Worm (Caenorhabditis elegans) whole organism, L1 larva: ENCODE results near the gene W10C6.2.

ENCODE experiments used
- ceh-82 ChIP-seq, 3 experiments: fragments of 150-350 bp in 1 of 3; sonication (generic microtip) in 2 of 3; optimal IDR thresholded peaks; 2 replicates each; lab custom pipeline; 2014 to 2017; ENCODE audit warnings: missing biosample characterization in 3 of 3, missing genetic modification characterization in 3 of 3
- ces-1 ChIP-seq: fragments of 150-350 bp; optimal IDR thresholded peaks from 2 replicates; lab custom pipeline; 2014; ENCODE audit warnings: missing biosample characterization, missing genetic modification reagents, missing genetic modification characterization
- dpl-1 ChIP-seq, 3 experiments: fragments of 150-350 bp in 2 of 3; sonication (generic microtip) in 1 of 3; optimal IDR thresholded peaks; 2 replicates each; lab custom pipeline; 2014 to 2017; ENCODE audit warnings: missing biosample characterization in 3 of 3, missing genetic modification characterization in 3 of 3, missing genetic modification reagents in 3 of 3
- fkh-10 ChIP-seq: sonication (generic microtip); optimal IDR thresholded peaks from 2 replicates; lab custom pipeline; 2017; ENCODE audit warnings: missing biosample characterization, missing genetic modification reagents, missing genetic modification characterization
- mep-1 ChIP-seq: fragments of 150-350 bp; optimal IDR thresholded peaks from 2 replicates; lab custom pipeline; 2014; ENCODE audit warnings: missing biosample characterization, missing genetic modification characterization
- nhr-77 ChIP-seq: fragments of 150-350 bp; optimal IDR thresholded peaks from 2 replicates; lab custom pipeline; 2014; ENCODE audit warnings: missing biosample characterization, missing genetic modification characterization
- skn-1 ChIP-seq: fragments of 150-350 bp; optimal IDR thresholded peaks from 2 replicates; lab custom pipeline; 2014; ENCODE audit warnings: missing biosample characterization, missing genetic modification characterization
- snpc-4 ChIP-seq: fragments of 150-350 bp; optimal IDR thresholded peaks from 2 replicates; lab custom pipeline; 2014; ENCODE audit warnings: missing biosample characterization, missing genetic modification characterization
- unc-62 ChIP-seq: fragments of 150-350 bp; optimal IDR thresholded peaks from 2 replicates; lab custom pipeline; 2014; ENCODE audit warnings: missing biosample characterization, missing genetic modification reagents, missing genetic modification characterization

DNA sequence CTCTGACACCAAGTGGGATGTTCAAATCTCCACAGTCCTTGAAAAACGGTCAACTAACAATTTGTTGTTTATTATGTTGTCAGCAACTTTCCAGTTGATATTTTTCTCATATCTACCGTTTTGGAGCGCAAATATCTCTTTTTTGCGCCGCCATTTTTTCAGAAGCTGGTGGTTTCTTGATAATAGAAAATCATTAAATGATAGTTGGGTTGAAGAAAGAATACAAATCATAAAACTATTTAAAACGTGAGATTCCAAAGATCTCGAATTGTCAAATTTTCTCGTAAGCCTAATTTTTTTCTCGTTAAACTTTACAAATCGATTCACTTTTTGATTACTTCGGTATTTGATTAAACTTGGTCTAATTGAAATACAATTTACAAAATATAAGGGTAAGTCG lies 29.3 kb downstream of the W10C6.2 start, which contains the start of gene rpl-42:
- TF ChIP-seq dpl-1 (GFP tag; optimal IDR thresholded peaks at IDR 0.05; lab: Kevin White, UChicago) (no peak), unc-62 (no peak), ces-1 (GFP tag; lab: Kevin White, UChicago) (no peak), skn-1 (no peak), ceh-82 (tag; optimal IDR thresholded peaks at IDR 0.05; lab: Kevin White, UChicago) (no peak), mep-1 (tag; lab: Kevin White, UChicago) (no peak), fkh-10 (GFP tag; lab: Kevin White, UChicago) (no peak), nhr-77 (no peak), snpc-4 (tag; lab: Kevin White, UChicago) (no peak)
